Fruit fly (Drosophila melanogaster): ENCODE results near the gene Nup133.

Nup133 gene

DNA sequence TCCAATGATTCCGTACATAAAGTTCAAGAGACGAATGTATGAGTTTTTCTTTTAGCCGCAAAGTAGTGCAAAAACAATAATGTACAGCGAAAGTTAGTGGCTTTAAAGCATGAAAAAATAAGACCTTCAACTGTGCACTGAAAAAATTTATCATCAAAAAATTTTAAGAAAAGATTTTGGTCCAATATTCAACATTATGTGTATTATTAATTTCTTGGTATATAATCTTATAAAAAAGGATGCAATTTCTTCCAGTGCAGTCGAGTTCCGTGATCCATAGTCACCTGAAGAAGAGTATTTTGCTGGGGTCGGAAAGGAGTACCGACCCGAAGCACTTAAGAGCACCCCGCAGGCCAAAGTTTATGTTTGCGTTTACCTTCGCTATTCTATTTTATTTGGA lies 21.8 kb upstream of the Nup133 start (continued):
- 0 out of 2 replicates have a peak, but pooled peaks have one; percentile 31 for TF ChIP-seq Ptx1 (GFP tag; IDR thresholded peaks at IDR 0.05)
- TF ChIP-seq TFAM (GFP tag; optimal IDR thresholded peaks at IDR 0.05) = no peak
- no peak for TF ChIP-seq unc-4 (GFP tag; IDR thresholded peaks at IDR 0.05; ENCODE audit: partially characterized antibody)
- TF ChIP-seq ranshi (GFP tag; IDR thresholded peaks at IDR 0.05) = peak; percentile 42; the same call in 1 of the 2 replicates
- no peak for TF ChIP-seq CG17568 (GFP tag; optimal IDR thresholded peaks at IDR 0.05)
- TF ChIP-seq CG30403 (GFP tag; optimal IDR thresholded peaks at IDR 0.05) = peak; percentile 48
- TF ChIP-seq CkIIα-i1 (GFP tag; IDR thresholded peaks at IDR 0.05) = no peak
- peak; percentile 69 for TF ChIP-seq row (GFP tag; IDR thresholded peaks at IDR 0.05)
- TF ChIP-seq ttk (GFP tag; IDR thresholded peaks at IDR 0.05) = peak; percentile 54; the same call in 1 of the 2 replicates
- TF ChIP-seq H15 (GFP tag; IDR thresholded peaks at IDR 0.05) = no peak
- no peak for TF ChIP-seq da (GFP tag; optimal IDR thresholded peaks at IDR 0.05)
- TF ChIP-seq ap (GFP tag; IDR thresholded peaks at IDR 0.05) = peak; percentile 36; the same call in 1 of the 2 replicates
- no peak for TF ChIP-seq en (GFP tag; optimal IDR thresholded peaks at IDR 0.05)
- no peak for TF ChIP-seq run (tag; optimal IDR thresholded peaks at IDR 0.05)
- TF ChIP-seq CG18011 (GFP tag; optimal IDR thresholded peaks at IDR 0.05) = no peak
- TF ChIP-seq gsb (GFP tag; IDR thresholded peaks at IDR 0.05) = no peak
- no peak for TF ChIP-seq scrt (GFP tag; optimal IDR thresholded peaks at IDR 0.05)
- TF ChIP-seq jumu (GFP tag; optimal IDR thresholded peaks at IDR 0.05) = no peak
- peak; percentile 19 for TF ChIP-seq lilli (GFP tag; optimal IDR thresholded peaks at IDR 0.05)
- TF ChIP-seq Asciz (GFP tag; optimal IDR thresholded peaks at IDR 0.05) = no peak
- TF ChIP-seq Hmx (GFP tag; optimal IDR thresholded peaks at IDR 0.05) = no peak
- TF ChIP-seq MESR4 (GFP tag; optimal IDR thresholded peaks at IDR 0.05) = no peak
- TF ChIP-seq twi (tag; optimal IDR thresholded peaks at IDR 0.05) = no peak
- TF ChIP-seq CG4328 (GFP tag; optimal IDR thresholded peaks at IDR 0.05) = no peak
- peak; percentile 54 for TF ChIP-seq gem (tag; optimal IDR thresholded peaks at IDR 0.05)
- no peak for TF ChIP-seq Atf-2 (GFP tag; optimal IDR thresholded peaks at IDR 0.05)
- no peak for TF ChIP-seq CG10462 (GFP tag; optimal IDR thresholded peaks at IDR 0.05)
- TF ChIP-seq onecut (GFP tag; IDR thresholded peaks at IDR 0.05) = no peak
- TF ChIP-seq bbx (GFP tag; IDR thresholded peaks at IDR 0.05; ENCODE audit: partially characterized antibody) = no peak
- no peak for TF ChIP-seq ara (GFP tag; IDR thresholded peaks at IDR 0.05)
- TF ChIP-seq kni (GFP tag; optimal IDR thresholded peaks at IDR 0.05) = no peak
- TF ChIP-seq Jarid2 (GFP tag; optimal IDR thresholded peaks at IDR 0.05) = no peak
- TF ChIP-seq Meics (GFP tag; optimal IDR thresholded peaks at IDR 0.05) = no peak
- TF ChIP-seq Stat92E (GFP tag; optimal IDR thresholded peaks at IDR 0.05) = no peak
- TF ChIP-seq hkb (optimal IDR thresholded peaks at IDR 0.05) = no peak
- TF ChIP-seq hkb (GFP tag; IDR thresholded peaks at IDR 0.05) = peak; percentile 72
- TF ChIP-seq CG10959 (GFP tag; IDR thresholded peaks at IDR 0.05) = no peak
- no peak for TF ChIP-seq oc (tag; optimal IDR thresholded peaks at IDR 0.05)
- peak; percentile 20 for TF ChIP-seq Oli (tag; optimal IDR thresholded peaks at IDR 0.05)
- no peak for TF ChIP-seq NC2α (GFP tag; optimal IDR thresholded peaks at IDR 0.05)
- no peak for TF ChIP-seq CG10654 (GFP tag; optimal IDR thresholded peaks at IDR 0.05)
- TF ChIP-seq CG2889 (GFP tag; IDR thresholded peaks at IDR 0.05) = 0 out of 3 replicates have a peak, but pooled peaks have one; percentile 29
- no peak for TF ChIP-seq vfl (GFP tag; optimal IDR thresholded peaks at IDR 0.05)
- no peak for TF ChIP-seq Camta (GFP tag; optimal IDR thresholded peaks at IDR 0.05)
- no peak for TF ChIP-seq CG10267 (tag; optimal IDR thresholded peaks at IDR 0.05)
- no peak for TF ChIP-seq chinmo (GFP tag; IDR thresholded peaks at IDR 0.05; ENCODE audit: partially characterized antibody)
- no peak for TF ChIP-seq CG12219 (GFP tag; optimal IDR thresholded peaks at IDR 0.05)
- no peak for TF ChIP-seq CG31441 (GFP tag; IDR thresholded peaks at IDR 0.05)
- TF ChIP-seq CoRest (tag; optimal IDR thresholded peaks at IDR 0.05) = peak; percentile 23
- no peak for TF ChIP-seq cad (GFP tag; optimal IDR thresholded peaks at IDR 0.05)
- no peak for TF ChIP-seq CG34376 (GFP tag; optimal IDR thresholded peaks at IDR 0.05)
- peak; percentile 26 for TF ChIP-seq Chrac-16 (GFP tag; optimal IDR thresholded peaks at IDR 0.05)
